Fruit fly (Drosophila melanogaster): ENCODE measurements around the gene CG17931.

- TF ChIP-seq eve (GFP tag; optimal IDR thresholded peaks at IDR 0.05) (no peak), CG9609 (GFP tag; optimal IDR thresholded peaks at IDR 0.05) (no peak), ab (GFP tag; optimal IDR thresholded peaks at IDR 0.05) (no peak)
Observed at dm6 chr3R:16385586-16385985, 26.3 kb upstream of the CG17931 start.
